Worm (Caenorhabditis elegans) whole organism, L4/young adult: Measurements from ENCODE around the gene Y54G2A.15.

ENCODE experiments used
- W03F9.2 ChIP-seq: fragments of 150-350 bp; optimal IDR thresholded peaks from 2 replicates; lab custom pipeline; 2014; ENCODE audit warnings: missing biosample characterization, missing genetic modification characterization
- dao-5 ChIP-seq: sonication (generic microtip); optimal IDR thresholded peaks from 2 replicates; lab custom pipeline; 2016; ENCODE audit warnings: missing genotype, missing genetic modification characterization, moderate library complexity, missing compliant biosample characterization
- him-1 ChIP-seq: sonication (generic microtip); optimal IDR thresholded peaks from 2 replicates; lab custom pipeline; 2016; ENCODE audit warnings: missing genotype, missing genetic modification reagents, missing genetic modification characterization, missing compliant biosample characterization

The Y54G2A.15 gene

ce11 chrIV:2854161-2854560, 10.4 kb upstream of the Y54G2A.15 start:
- TF ChIP-seq dao-5 (tag; lab: Kevin White, UChicago) (no peak), W03F9.2 (no peak), him-1 (no peak)

- TF ChIP-seq dao-5 (tag; lab: Kevin White, UChicago) (no peak), W03F9.2 (no peak), him-1 (no peak)
Measured at ce11 chrIV:2853164-2853563, 9.4 kb upstream of the Y54G2A.15 start, which contains the start of gene Y54G2A.49. Y54G2A.49 (minus strand) TSS chrIV:2853264.

- TF ChIP-seq W03F9.2 (no peak), him-1 (no peak), dao-5 (tag; lab: Kevin White, UChicago) (no peak)
Measured at ce11 chrIV:2851625-2852024, 7.8 kb upstream of the Y54G2A.15 start.

ce11 chrIV:2850586-2850985, 6.8 kb upstream of the Y54G2A.15 start, which contains the start of gene clec-85:
clec-85 (plus strand) TSS chrIV:2850886.
- TF ChIP-seq him-1 = no peak
- no peak for TF ChIP-seq W03F9.2
- no peak for TF ChIP-seq dao-5 (tag; lab: Kevin White, UChicago)

ce11 chrIV:2849269-2849668, 5.5 kb upstream of the Y54G2A.15 start:
- no peak for TF ChIP-seq dao-5 (tag; lab: Kevin White, UChicago)
- TF ChIP-seq him-1 = no peak
- no peak for TF ChIP-seq W03F9.2

ce11 chrIV:2846264-2846663, 2.5 kb upstream of the Y54G2A.15 start, which contains the start of gene Y54G2A.40:
Y54G2A.40 (plus strand) TSS chrIV:2846476.
- no peak for TF ChIP-seq dao-5 (tag; lab: Kevin White, UChicago)
- TF ChIP-seq W03F9.2 = no peak
- TF ChIP-seq him-1 = no peak

ce11 chrIV:2842162-2842561, 1.6 kb downstream of the Y54G2A.15 start, which contains the start of gene clec-84:
clec-84 (plus strand) TSS chrIV:2842462.
- TF ChIP-seq dao-5 (tag; lab: Kevin White, UChicago) (no peak), him-1 (no peak), W03F9.2 (no peak)

ce11 chrIV:2841260-2841659, 2.5 kb downstream of the Y54G2A.15 start, which contains the start of gene clec-83:
clec-83 (minus strand) TSS chrIV:2841472.
- TF ChIP-seq dao-5 (tag; lab: Kevin White, UChicago) = no peak
- no peak for TF ChIP-seq W03F9.2
- TF ChIP-seq him-1 = no peak

ce11 chrIV:2838308-2838707, 5.5 kb downstream of the Y54G2A.15 start, which contains the start of gene Y54G2A.7:
Y54G2A.7 (plus strand) TSS chrIV:2838608.
- no peak for TF ChIP-seq him-1
- TF ChIP-seq W03F9.2 = no peak
- TF ChIP-seq dao-5 (tag; lab: Kevin White, UChicago) = no peak

ce11 chrIV:2835364-2835763, 8.4 kb downstream of the Y54G2A.15 start, which contains the start of gene clec-82:
clec-82 (plus strand) TSS chrIV:2835664.
- TF ChIP-seq him-1 (no peak), dao-5 (tag; lab: Kevin White, UChicago) (no peak), W03F9.2 (no peak)

- TF ChIP-seq W03F9.2 (no peak), dao-5 (tag; lab: Kevin White, UChicago) (no peak), him-1 (no peak)
Measured at ce11 chrIV:2834516-2834915, 9.3 kb downstream of the Y54G2A.15 start, which contains the start of gene pudl-2. pudl-2 (plus strand) TSS chrIV:2834816.

ce11 chrIV:2832587-2832986, 11.2 kb downstream of the Y54G2A.15 start, which contains the start of the genes Y54G2A.48 and pudl-1:
Y54G2A.48 (minus strand) TSS chrIV:2832687.
pudl-1 (plus strand) TSS chrIV:2832906.
- TF ChIP-seq him-1 = no peak
- TF ChIP-seq dao-5 (tag; lab: Kevin White, UChicago) = no peak
- no peak for TF ChIP-seq W03F9.2

- TF ChIP-seq dao-5 (tag; lab: Kevin White, UChicago) (no peak), him-1 (no peak), W03F9.2 (no peak)
Measured at ce11 chrIV:2826335-2826734, 17.4 kb downstream of the Y54G2A.15 start.

ce11 chrIV:2825460-2826103, 18.2 kb downstream of the Y54G2A.15 start:
- TF ChIP-seq dao-5 (tag; lab: Kevin White, UChicago) (no peak), him-1 (no peak), W03F9.2 (no peak)

- TF ChIP-seq dao-5 (tag; lab: Kevin White, UChicago) (no peak), W03F9.2 (no peak), him-1 (no peak)
Measured at ce11 chrIV:2823446-2823845, 20.3 kb downstream of the Y54G2A.15 start, which contains the start of gene clec-80. clec-80 (plus strand) TSS chrIV:2823746.
